Fruit fly (Drosophila melanogaster) whole organism: ENCODE results near the gene Ir75a.

Experiments
- CG8478 ChIP-seq: fragments of >200 bp; optimal IDR thresholded peaks from 2 replicates; lab custom pipeline; 2018; ENCODE audit warnings: inconsistent platforms
- EcR ChIP-seq, 2 experiments: fragments of >200 bp; optimal IDR thresholded peaks; 2 replicates each; lab custom pipeline; 2017; ENCODE audit warnings: missing biosample characterization in 2 of 2, missing genetic modification characterization in 2 of 2, missing genetic modification reagents in 2 of 2

- no peak for TF ChIP-seq EcR (GFP tag; optimal IDR thresholded peaks at IDR 0.05; lab: Kevin White, UChicago)
- no peak for TF ChIP-seq CG8478 (lab: Kevin White, UChicago)
Measured at dm6 chr3L:17820093-17820492, 2.4 kb upstream of the Ir75a start, which contains the start of gene Ir75b.
